Worm (Caenorhabditis elegans): ENCODE measurements around the gene nfx-1.

The nfx-1 gene

ce11 chrIII:6415306-6415973 lies 40.3 kb downstream of the nfx-1 start, which contains the start of gene nas-4 (continued):
- TF ChIP-seq ztf-11 (tag; optimal IDR thresholded peaks at IDR 0.05), result no peak
- TF ChIP-seq tlp-1 (tag; optimal IDR thresholded peaks at IDR 0.05), result no peak
- TF ChIP-seq nhr-84 (tag; optimal IDR thresholded peaks at IDR 0.05), result no peak
- peak; percentile 5 for TF ChIP-seq nhr-20 (tag; optimal IDR thresholded peaks at IDR 0.05)
- no peak for TF ChIP-seq mab-9 (GFP tag; IDR thresholded peaks at IDR 0.05)
- TF ChIP-seq swsn-7 (tag; optimal IDR thresholded peaks at IDR 0.05), result no peak
- no peak for TF ChIP-seq nhr-76 (tag; optimal IDR thresholded peaks at IDR 0.05)
- no peak for TF ChIP-seq irx-1 (tag; optimal IDR thresholded peaks at IDR 0.05)
- TF ChIP-seq ceh-63 (GFP tag; optimal IDR thresholded peaks at IDR 0.05), result no peak

ce11 chrIII:6418254-6418653 lies 43.1 kb downstream of the nfx-1 start:
- TF ChIP-seq nhr-85 (tag) (peak; percentile 75), ceh-8 (GFP tag; optimal IDR thresholded peaks at IDR 0.05) (no peak)

ce11 chrIII:6419409-6419944 lies 44.3 kb downstream of the nfx-1 start, which contains the start of gene atgl-1:
Gene atgl-1 (minus strand): TSS chrIII:6419459.
- TF ChIP-seq elt-3 (tag; optimal IDR thresholded peaks at IDR 0.05) (peak in 1 of 6 experiments; percentile 18), efl-1 (optimal IDR thresholded peaks at IDR 0.05) (no peak), efl-1 (GFP tag; optimal IDR thresholded peaks at IDR 0.05 in 1 of 2) (peak in 1 of 2 experiments; percentile 51), mdl-1 (tag; optimal IDR thresholded peaks at IDR 0.05) (no peak), nhr-20 (tag; optimal IDR thresholded peaks at IDR 0.05) (peak; percentile 3), nhr-71 (tag; optimal IDR thresholded peaks at IDR 0.05) (peak; percentile 37), blmp-1 (tag; optimal IDR thresholded peaks at IDR 0.05) (peak; percentile 46), nhr-85 (tag) (peak; percentile 84), ama-1 (optimal IDR thresholded peaks at IDR 0.05) (no peak), lin-14 (GFP tag; optimal IDR thresholded peaks at IDR 0.05) (peak; percentile 62)

- TF ChIP-seq fkh-4 (tag; optimal IDR thresholded peaks at IDR 0.05; ENCODE audit: borderline replicate concordance) (peak; percentile 42), ama-1 (optimal IDR thresholded peaks at IDR 0.05) (peak; percentile 65), elt-3 (tag; optimal IDR thresholded peaks at IDR 0.05) (peak in 1 of 6 experiments; percentile 6), nhr-19 (GFP tag; conservative IDR thresholded peaks at IDR 0.05) (peak; percentile 42), nhr-90 (tag; optimal IDR thresholded peaks at IDR 0.05; ENCODE audit: poor library complexity) (peak; percentile 14), mef-2 (tag; optimal IDR thresholded peaks at IDR 0.05) (no peak), vab-15 (tag; optimal IDR thresholded peaks at IDR 0.05) (no peak), efl-1 (optimal IDR thresholded peaks at IDR 0.05) (no peak), efl-1 (GFP tag; optimal IDR thresholded peaks at IDR 0.05 in 1 of 2) (no peak), F16B12.6 (tag; optimal IDR thresholded peaks at IDR 0.05) (no peak), xbp-1 (tag; optimal IDR thresholded peaks at IDR 0.05) (no peak), C34B4.2 (tag; optimal IDR thresholded peaks at IDR 0.05) (no peak), blmp-1 (tag; optimal IDR thresholded peaks at IDR 0.05) (peak; percentile 50), hlh-17 (GFP tag; optimal IDR thresholded peaks at IDR 0.05; ENCODE audit: borderline replicate concordance) (no peak), rnt-1 (tag; optimal IDR thresholded peaks at IDR 0.05) (peak; percentile 10), mep-1 (tag; optimal IDR thresholded peaks at IDR 0.05) (peak; percentile 32), unc-30 (tag; optimal IDR thresholded peaks at IDR 0.05) (no peak), lin-35 (GFP tag; optimal IDR thresholded peaks at IDR 0.05) (peak in 1 of 2 experiments; percentile 45), mdl-1 (tag; optimal IDR thresholded peaks at IDR 0.05) (no peak), dsc-1 (tag; optimal IDR thresholded peaks at IDR 0.05) (peak; percentile 69), ceh-88 (GFP tag; IDR thresholded peaks at IDR 0.05) (no peak), C16A3.4 (tag; optimal IDR thresholded peaks at IDR 0.05) (no peak), unc-130 (tag; optimal IDR thresholded peaks at IDR 0.05) (no peak), tbx-2 (tag; optimal IDR thresholded peaks at IDR 0.05) (no peak), irx-1 (tag; optimal IDR thresholded peaks at IDR 0.05) (no peak), fos-1 (tag; optimal IDR thresholded peaks at IDR 0.05) (no peak), nhr-71 (tag; optimal IDR thresholded peaks at IDR 0.05) (no peak), elt-2 (tag; optimal IDR thresholded peaks at IDR 0.05) (no peak), pax-3 (tag; optimal IDR thresholded peaks at IDR 0.05) (no peak), lin-14 (GFP tag; optimal IDR thresholded peaks at IDR 0.05) (peak; percentile 34), hpl-2 (GFP tag; optimal IDR thresholded peaks at IDR 0.05) (no peak), lin-39 (tag; optimal IDR thresholded peaks at IDR 0.05) (no peak), ztf-4 (tag; optimal IDR thresholded peaks at IDR 0.05) (no peak), sox-4 (tag; optimal IDR thresholded peaks at IDR 0.05) (no peak)
These were observed 45.0 kb downstream of the nfx-1 start for ce11 chrIII:6420201-6420600.
